Worm (Caenorhabditis elegans): ENCODE data around the gene tat-3.
A peak's percentile ranks its signal among the peaks of the same experiment; 100 is the strongest.

The tat-3 gene

ce11 chrIII:10703833-10704232 lies 26.7 kb downstream of the tat-3 start:
- no peak for TF ChIP-seq ceh-22 (tag; optimal IDR thresholded peaks at IDR 0.05)
- no peak for TF ChIP-seq lim-6 (tag; optimal IDR thresholded peaks at IDR 0.05)
- no peak for TF ChIP-seq unc-42 (tag; optimal IDR thresholded peaks at IDR 0.05)
- no peak for TF ChIP-seq Y22D7AL.16 (tag; optimal IDR thresholded peaks at IDR 0.05)
- no peak for TF ChIP-seq pax-1 (tag; optimal IDR thresholded peaks at IDR 0.05)

ce11 chrIII:10702805-10703204 lies 27.7 kb downstream of the tat-3 start:
- TF ChIP-seq pqm-1 (tag; optimal IDR thresholded peaks at IDR 0.05) (no peak), nfya-1 (tag; optimal IDR thresholded peaks at IDR 0.05) (peak; percentile 61), nhr-232 (tag; optimal IDR thresholded peaks at IDR 0.05) (no peak), nhr-11 (tag; optimal IDR thresholded peaks at IDR 0.05) (no peak), sox-4 (tag; optimal IDR thresholded peaks at IDR 0.05) (no peak), dve-1 (tag; optimal IDR thresholded peaks at IDR 0.05) (no peak)

ce11 chrIII:10700460-10700859 lies 30.0 kb downstream of the tat-3 start, which contains the start of gene Y39A1A.20:
Gene Y39A1A.20 (minus strand): TSS chrIII:10700560.
- TF ChIP-seq madf-2 (tag; optimal IDR thresholded peaks at IDR 0.05) (no peak), ets-4 (tag; optimal IDR thresholded peaks at IDR 0.05) (no peak), C38D4.7 (GFP tag; optimal IDR thresholded peaks at IDR 0.05) (no peak), npax-4 (tag; optimal IDR thresholded peaks at IDR 0.05) (no peak), T23F11.4 (GFP tag; optimal IDR thresholded peaks at IDR 0.05) (no peak), ceh-31 (tag; optimal IDR thresholded peaks at IDR 0.05) (no peak), nfya-1 (tag; optimal IDR thresholded peaks at IDR 0.05) (no peak), unc-3 (GFP tag; conservative IDR thresholded peaks at IDR 0.05) (no peak), unc-3 (tag; optimal IDR thresholded peaks at IDR 0.05) (no peak), ceh-19 (GFP tag; optimal IDR thresholded peaks at IDR 0.05) (no peak), nhr-11 (tag; optimal IDR thresholded peaks at IDR 0.05) (no peak), odd-2 (tag; optimal IDR thresholded peaks at IDR 0.05) (no peak), gmeb-2 (tag; optimal IDR thresholded peaks at IDR 0.05) (no peak), pha-4 (tag; optimal IDR thresholded peaks at IDR 0.05) (no peak)

ce11 chrIII:10694294-10694693 lies 36.2 kb downstream of the tat-3 start, which contains the start of the genes Y39A1A.18 and fmo-3:
Gene Y39A1A.18 (minus strand): TSS chrIII:10694485.
Gene fmo-3 (plus strand): TSS chrIII:10694681.
- no peak for TF ChIP-seq pag-3 (tag; optimal IDR thresholded peaks at IDR 0.05; ENCODE audit: borderline replicate concordance)
- no peak for TF ChIP-seq nhr-232 (tag; optimal IDR thresholded peaks at IDR 0.05)
- no peak for TF ChIP-seq ceh-19 (GFP tag; optimal IDR thresholded peaks at IDR 0.05)
- no peak for TF ChIP-seq sox-2 (GFP tag; IDR thresholded peaks at IDR 0.05)

ce11 chrIII:10691019-10691418 lies 39.5 kb downstream of the tat-3 start, which contains the start of gene Y39A1A.17:
Gene Y39A1A.17 (minus strand): TSS chrIII:10691119.
- TF ChIP-seq fax-1 (tag; optimal IDR thresholded peaks at IDR 0.05), result no peak
- no peak for TF ChIP-seq ceh-19 (GFP tag; optimal IDR thresholded peaks at IDR 0.05)
- TF ChIP-seq lin-11 (tag; optimal IDR thresholded peaks at IDR 0.05), result no peak
- TF ChIP-seq elt-4 (tag; optimal IDR thresholded peaks at IDR 0.05), result no peak
- no peak for TF ChIP-seq fkh-6 (tag; optimal IDR thresholded peaks at IDR 0.05)
- TF ChIP-seq pha-4 (tag; optimal IDR thresholded peaks at IDR 0.05), result no peak
- TF ChIP-seq ttx-3 (tag; optimal IDR thresholded peaks at IDR 0.05), result no peak
- no peak for TF ChIP-seq T23F11.4 (GFP tag; optimal IDR thresholded peaks at IDR 0.05)
- TF ChIP-seq hlh-13 (GFP tag; optimal IDR thresholded peaks at IDR 0.05), result no peak
- TF ChIP-seq hlh-8 (tag; optimal IDR thresholded peaks at IDR 0.05), result no peak
- TF ChIP-seq nfya-1 (tag; optimal IDR thresholded peaks at IDR 0.05), result no peak
- no peak for TF ChIP-seq ceh-14 (tag; optimal IDR thresholded peaks at IDR 0.05)
- TF ChIP-seq tbx-2 (tag; optimal IDR thresholded peaks at IDR 0.05), result no peak
- no peak for TF ChIP-seq odd-2 (tag; optimal IDR thresholded peaks at IDR 0.05)
